Fruit fly (Drosophila melanogaster): Measurements from ENCODE around the gene Mnn1.

- TF ChIP-seq GATAd (GFP tag; optimal IDR thresholded peaks at IDR 0.05) = no peak
- no peak for TF ChIP-seq usp (GFP tag; optimal IDR thresholded peaks at IDR 0.05)
- TF ChIP-seq fru (GFP tag; optimal IDR thresholded peaks at IDR 0.05) = no peak
- TF ChIP-seq pan (optimal IDR thresholded peaks at IDR 0.05) = no peak
- no peak for TF ChIP-seq brk (GFP tag; optimal IDR thresholded peaks at IDR 0.05)
- TF ChIP-seq br (GFP tag; optimal IDR thresholded peaks at IDR 0.05) = no peak
- TF ChIP-seq sv (GFP tag; optimal IDR thresholded peaks at IDR 0.05) = no peak
- no peak for TF ChIP-seq psq (GFP tag; optimal IDR thresholded peaks at IDR 0.05)
- TF ChIP-seq Myc (optimal IDR thresholded peaks at IDR 0.05) = no peak
- no peak for TF ChIP-seq tai (GFP tag; optimal IDR thresholded peaks at IDR 0.05)
- no peak for TF ChIP-seq Hr78 (GFP tag; optimal IDR thresholded peaks at IDR 0.05)
- no peak for TF ChIP-seq Hr83 (GFP tag; optimal IDR thresholded peaks at IDR 0.05; ENCODE audit: poor library complexity, severe bottlenecking)
- TF ChIP-seq CG9705 (GFP tag; optimal IDR thresholded peaks at IDR 0.05) = no peak
These were observed 26.1 kb downstream of the Mnn1 start for dm6 chr2L:7082203-7082602.
